Worm (Caenorhabditis elegans): ENCODE data around the gene lact-6.

DNA sequence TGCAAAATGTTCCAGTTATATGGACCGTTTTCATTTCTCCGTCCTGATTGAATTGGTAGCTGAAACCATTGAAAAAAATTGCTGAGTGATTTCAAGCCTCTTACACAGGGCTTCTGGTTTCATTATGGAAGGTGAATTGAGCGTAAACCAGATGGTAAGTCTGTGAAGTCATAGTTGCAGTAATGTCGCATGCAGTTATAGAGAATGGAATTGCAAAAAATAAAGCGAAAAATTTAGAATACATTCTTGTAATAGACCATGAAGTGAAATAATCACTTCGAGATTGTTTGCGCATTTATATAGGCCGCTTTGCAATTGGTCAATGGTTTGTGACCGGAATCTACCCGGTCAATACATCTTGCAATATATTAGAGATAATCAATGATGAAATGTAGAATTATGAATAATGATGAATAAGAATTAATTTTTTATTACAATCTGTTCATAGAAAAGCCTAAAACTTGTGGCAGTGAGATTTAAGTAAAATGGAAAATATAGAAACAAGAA lies 39.0 kb upstream of the lact-6 start, which contains the start of gene F11E6.4:
- TF ChIP-seq F13H6.1 (tag; optimal IDR thresholded peaks at IDR 0.05) (no peak), ZK546.5 (tag; optimal IDR thresholded peaks at IDR 0.05) (no peak)
